Worm (Caenorhabditis elegans) whole organism, early embryonic: ENCODE results near the gene T07F8.1.

Experiments used
- B0310.2 ChIP-seq: sonication (generic microtip); optimal IDR thresholded peaks from 2 replicates; lab custom pipeline; 2016; ENCODE audit warnings: mild to moderate bottlenecking, missing genetic modification characterization, missing compliant biosample characterization
- ama-1 ChIP-seq: fragments of 150-350 bp; optimal IDR thresholded peaks from 2 replicates; lab custom pipeline; 2014
- pes-1 ChIP-seq: fragments of 200-800 bp; sonication (Bioruptor generic); IDR thresholded peaks from 2 replicates; pipeline ENCODE4 v1.3.6; 2022; ENCODE audit warnings: missing genetic modification reagents, missing genetic modification characterization, missing compliant biosample characterization
- scrt-1 ChIP-seq: fragments of 200-800 bp; sonication (Bioruptor generic); IDR thresholded peaks from 2 replicates; pipeline ENCODE4 v1.3.6; 2022; ENCODE audit warnings: missing genetic modification characterization, missing compliant biosample characterization
- sea-1 ChIP-seq: fragments of 200-800 bp; sonication (Bioruptor generic); conservative IDR thresholded peaks from 2 replicates; pipeline ENCODE4 v1.3.6; 2022; ENCODE audit warnings: missing genetic modification characterization, missing compliant biosample characterization
- tbx-11 ChIP-seq: fragments of 200-800 bp; sonication (Bioruptor generic); IDR thresholded peaks from 2 replicates; pipeline ENCODE4 v1.3.6; 2022; ENCODE audit warnings: missing genetic modification characterization, missing compliant biosample characterization
- tbx-37 ChIP-seq: fragments of 200-800 bp; sonication (Bioruptor generic); conservative IDR thresholded peaks from 2 replicates; pipeline ENCODE4 v1.3.6; 2022; ENCODE audit warnings: missing genetic modification reagents, missing genetic modification characterization, missing compliant biosample characterization

DNA sequence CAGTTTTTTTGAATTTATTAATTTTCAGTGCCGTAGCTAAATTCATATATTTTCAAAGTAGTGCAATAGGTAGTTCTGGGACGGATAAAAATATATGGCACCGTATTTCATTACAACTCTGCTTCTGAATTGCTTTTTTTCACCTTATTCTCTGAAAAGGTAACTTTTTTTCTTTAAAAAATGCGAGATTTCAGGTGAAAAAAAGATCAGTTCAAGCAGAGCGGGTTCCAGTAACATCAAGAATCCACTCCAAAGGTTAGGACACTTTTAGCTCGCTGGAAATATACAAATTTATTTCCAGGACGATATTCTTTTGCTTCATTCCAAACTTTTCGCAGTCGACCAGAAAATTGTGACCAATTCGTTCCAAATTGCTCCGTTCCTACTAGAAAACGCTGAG is at the start of gene T07F8.1:
- no peak for TF ChIP-seq scrt-1 (GFP tag; lab: Robert Waterston, UW)
- TF ChIP-seq sea-1 (GFP tag; lab: Robert Waterston, UW), result no peak
- TF ChIP-seq ama-1, result no peak
- TF ChIP-seq tbx-11, result no peak
- TF ChIP-seq B0310.2, result no peak
- TF ChIP-seq tbx-37 (GFP tag; lab: Robert Waterston, UW), result no peak
- TF ChIP-seq pes-1 (GFP tag; lab: Robert Waterston, UW), result no peak
